Worm (Caenorhabditis elegans): ENCODE measurements around the gene F44D12.19.
"Not testable (repeated sequence)": the region's sequence is repeated elsewhere in the genome, so short reads cannot be mapped to it uniquely, and the experiment has no call there.

F44D12.19 gene

DNA sequence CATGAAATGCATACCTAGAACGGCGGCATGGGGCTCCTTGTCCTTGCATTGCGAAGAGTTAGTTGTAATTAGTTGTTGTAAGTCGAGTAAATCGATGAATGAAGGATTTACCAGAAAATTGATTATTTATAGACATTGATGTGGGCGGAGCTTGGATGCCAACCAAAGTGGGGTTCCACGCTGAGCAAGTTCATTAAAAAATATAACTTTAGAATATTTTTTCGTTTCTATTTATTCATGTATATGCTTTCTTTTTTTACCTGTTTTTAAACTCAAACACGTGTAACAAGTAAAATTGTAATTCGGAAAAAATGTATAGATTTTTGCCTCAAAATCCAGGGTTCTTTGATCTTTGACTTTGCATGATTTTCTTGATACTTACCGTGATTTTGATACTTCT is 6.2 kb downstream of the F44D12.19 start, which contains the start of gene gipc-2:
gipc-2 (minus strand) TSS at position 101 of the 400 bp plus-strand sequence.
- TF ChIP-seq nhr-76 (tag; optimal IDR thresholded peaks at IDR 0.05) = no peak
- TF ChIP-seq unc-120 (tag; optimal IDR thresholded peaks at IDR 0.05; ENCODE audit: poor library complexity, severe bottlenecking) = no peak
- no peak for TF ChIP-seq nhr-2 (tag; optimal IDR thresholded peaks at IDR 0.05)
- TF ChIP-seq unc-39 (tag; optimal IDR thresholded peaks at IDR 0.05) = no peak
- no peak for TF ChIP-seq zip-8 (tag; optimal IDR thresholded peaks at IDR 0.05)
- no peak for TF ChIP-seq nhr-237 (tag; optimal IDR thresholded peaks at IDR 0.05)

ce11 chrIV:10028779-10029178 is 7.4 kb downstream of the F44D12.19 start, which contains the start of the genes F44D12.16 and msd-2:
Gene F44D12.16 (plus strand): TSS chrIV:10029079.
Gene msd-2 (plus strand): TSS chrIV:10029083.
- not testable (repeated sequence) for TF ChIP-seq nhr-12, nhr-237, sptf-1 (tag; optimal IDR thresholded peaks at IDR 0.05)

DNA sequence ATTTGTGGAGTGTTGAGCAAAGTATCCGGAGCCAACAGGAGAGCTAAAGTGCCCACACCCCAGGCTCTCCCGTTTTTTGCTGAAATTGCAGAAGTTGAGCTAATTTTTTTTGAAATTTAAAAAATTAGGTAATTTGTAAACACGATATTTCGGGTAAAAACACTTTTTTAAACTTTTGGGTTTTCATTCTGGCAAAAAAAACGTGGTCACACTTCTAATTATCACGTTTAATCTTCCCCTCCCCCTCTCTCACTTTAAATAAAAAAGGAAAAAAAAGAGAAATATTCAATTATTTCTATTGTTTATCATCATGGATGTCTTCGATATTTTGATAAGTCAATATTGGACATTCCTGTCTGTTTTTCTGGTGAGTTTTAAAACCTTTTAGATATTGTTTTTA is 11.7 kb downstream of the F44D12.19 start, which contains the start of gene F44D12.6:
F44D12.6 (plus strand) TSS at position 301 of the 400 bp plus-strand sequence.
- TF ChIP-seq nhr-76 (tag; optimal IDR thresholded peaks at IDR 0.05) = no peak
- TF ChIP-seq ztf-11 (tag; optimal IDR thresholded peaks at IDR 0.05) = no peak
- no peak for TF ChIP-seq unc-39 (tag; optimal IDR thresholded peaks at IDR 0.05)
- no peak for TF ChIP-seq ces-1 (GFP tag; optimal IDR thresholded peaks at IDR 0.05)
- TF ChIP-seq sem-2 (GFP tag; optimal IDR thresholded peaks at IDR 0.05) = no peak
- no peak for TF ChIP-seq snpc-4 (tag; optimal IDR thresholded peaks at IDR 0.05)
- TF ChIP-seq sptf-1 (tag; optimal IDR thresholded peaks at IDR 0.05) = no peak
- no peak for TF ChIP-seq zip-8 (tag; optimal IDR thresholded peaks at IDR 0.05)
- TF ChIP-seq lin-32 (GFP tag; optimal IDR thresholded peaks at IDR 0.05) = no peak
- TF ChIP-seq tbx-8 (GFP tag; optimal IDR thresholded peaks at IDR 0.05) = no peak
- TF ChIP-seq bed-3 (GFP tag; optimal IDR thresholded peaks at IDR 0.05) = no peak
- no peak for TF ChIP-seq nhr-237 (tag; optimal IDR thresholded peaks at IDR 0.05)
- no peak for TF ChIP-seq lsy-2 (tag; optimal IDR thresholded peaks at IDR 0.05)
- TF ChIP-seq blmp-1 (tag; optimal IDR thresholded peaks at IDR 0.05) = no peak
- no peak for TF ChIP-seq mep-1 (tag; optimal IDR thresholded peaks at IDR 0.05)
- TF ChIP-seq elt-1 (tag; optimal IDR thresholded peaks at IDR 0.05; ENCODE audit: borderline replicate concordance, insufficient read depth) = no peak
- TF ChIP-seq M03D4.4 (tag; optimal IDR thresholded peaks at IDR 0.05) = no peak
- TF ChIP-seq elt-3 (tag; optimal IDR thresholded peaks at IDR 0.05) = no peak
- no peak for TF ChIP-seq unc-62 (GFP tag; optimal IDR thresholded peaks at IDR 0.05)

DNA sequence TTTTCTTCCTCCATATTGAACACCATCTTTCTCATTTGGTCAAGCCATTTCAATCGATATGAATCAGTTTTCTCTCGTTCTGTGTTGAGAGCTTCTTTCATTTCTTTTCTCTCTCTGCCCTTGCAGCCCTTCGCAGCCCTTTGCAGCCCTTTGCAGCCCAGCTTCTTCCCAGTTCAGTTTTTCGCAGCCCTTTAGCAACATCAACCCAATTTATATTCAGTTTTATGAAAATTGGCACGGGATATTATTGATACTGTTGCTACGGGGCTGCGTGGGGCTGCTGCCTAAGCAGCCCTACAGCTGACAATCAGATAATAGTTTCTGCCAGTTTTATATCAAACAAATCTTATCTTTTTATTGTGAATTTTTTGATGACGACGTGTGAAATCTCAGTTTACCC is 15.6 kb downstream of the F44D12.19 start, which contains the start of gene F44D12.10:
F44D12.10 (minus strand) TSS at position 101 of the 400 bp plus-strand sequence.
- TF ChIP-seq ceh-83 (GFP tag; optimal IDR thresholded peaks at IDR 0.05) = no peak
- TF ChIP-seq snpc-4 (tag; optimal IDR thresholded peaks at IDR 0.05) = no peak
- TF ChIP-seq pha-4 (tag; optimal IDR thresholded peaks at IDR 0.05) = no peak
- TF ChIP-seq blmp-1 (tag; optimal IDR thresholded peaks at IDR 0.05) = no peak
- TF ChIP-seq cnd-1 (tag; optimal IDR thresholded peaks at IDR 0.05) = no peak
- no peak for TF ChIP-seq ceh-39 (tag; optimal IDR thresholded peaks at IDR 0.05)
- TF ChIP-seq elt-3 (tag; optimal IDR thresholded peaks at IDR 0.05) = no peak
- no peak for TF ChIP-seq nhr-76 (tag; optimal IDR thresholded peaks at IDR 0.05)
- TF ChIP-seq lin-32 (GFP tag; optimal IDR thresholded peaks at IDR 0.05) = no peak
- no peak for TF ChIP-seq flh-1 (GFP tag; optimal IDR thresholded peaks at IDR 0.05)
- TF ChIP-seq ztf-11 (tag; optimal IDR thresholded peaks at IDR 0.05) = no peak
- no peak for TF ChIP-seq nhr-12 (tag; optimal IDR thresholded peaks at IDR 0.05)
- TF ChIP-seq nhr-28 (tag; optimal IDR thresholded peaks at IDR 0.05) = no peak
- TF ChIP-seq sptf-1 (tag; optimal IDR thresholded peaks at IDR 0.05) = no peak

DNA sequence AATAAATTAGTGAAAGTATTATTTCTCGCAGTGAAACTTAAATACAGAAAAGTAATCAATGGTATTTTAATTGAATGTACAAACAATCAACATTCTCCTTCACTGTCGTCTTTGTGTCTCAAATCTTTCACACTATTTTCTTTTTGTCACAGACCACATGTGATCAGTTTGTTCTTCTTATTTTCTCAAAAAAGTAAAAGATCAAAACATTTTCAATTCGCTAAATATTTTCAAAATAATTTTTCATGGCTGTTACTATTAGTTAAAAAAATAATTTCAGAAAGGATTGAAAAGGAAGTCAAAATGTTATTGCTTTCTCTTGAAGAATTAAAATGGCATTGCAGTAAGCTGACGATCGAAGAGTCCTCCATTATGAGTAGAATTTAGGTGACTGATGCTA is 19.4 kb downstream of the F44D12.19 start, which contains the start of gene dhs-31:
dhs-31 (minus strand) TSS at position 101 of the 400 bp plus-strand sequence.
- no peak for TF ChIP-seq nhr-76 (tag; optimal IDR thresholded peaks at IDR 0.05)

- TF ChIP-seq unc-120 (tag; optimal IDR thresholded peaks at IDR 0.05; ENCODE audit: poor library complexity, severe bottlenecking) (no peak), sem-2 (GFP tag; optimal IDR thresholded peaks at IDR 0.05) (no peak), ces-1 (GFP tag; optimal IDR thresholded peaks at IDR 0.05) (no peak), nhr-28 (tag; optimal IDR thresholded peaks at IDR 0.05) (no peak), drap-1 (GFP tag; optimal IDR thresholded peaks at IDR 0.05) (no peak), hlh-1 (tag; optimal IDR thresholded peaks at IDR 0.05) (no peak)
These were observed 21.5 kb downstream of the F44D12.19 start, which contains the start of gene frk-1 for ce11 chrIV:10042881-10043280. Gene frk-1 (plus strand): TSS chrIV:10043181.
